Worm (Caenorhabditis elegans) whole organism, L4 larva: ENCODE data around the gene cpt-2.
"Not testable (repeated sequence)": the region's sequence is repeated elsewhere in the genome, so short reads cannot be mapped to it uniquely, and the experiment has no call there.

ENCODE experiments used
- Y105C5A.15 ChIP-seq: fragments of 200-800 bp; sonication (Bioruptor generic); IDR thresholded peaks from 2 replicates; pipeline ENCODE4 v1.3.6; 2022; ENCODE audit warnings: missing genetic modification characterization, missing compliant biosample characterization
- Y5F2A.4 ChIP-seq: fragments of 200-800 bp; sonication (Bioruptor generic); optimal IDR thresholded peaks from 2 replicates; lab custom pipeline; 2018; ENCODE audit warnings: mild to moderate bottlenecking, missing genetic modification characterization, missing compliant biosample characterization
- attf-4 ChIP-seq: sonication (generic microtip); optimal IDR thresholded peaks from 3 replicates; lab custom pipeline; 2017; ENCODE audit warnings: missing biosample characterization, missing genetic modification characterization
- ceh-20 ChIP-seq: fragments of 200-800 bp; sonication (Bioruptor generic); IDR thresholded peaks from 2 replicates; pipeline ENCODE4 v1.3.6; 2022; ENCODE audit warnings: missing genetic modification reagents, missing genetic modification characterization, missing compliant biosample characterization
- ceh-44 ChIP-seq: fragments of 200-800 bp; sonication (Bioruptor generic); IDR thresholded peaks from 2 replicates; pipeline ENCODE4 v1.3.6; 2022; ENCODE audit warnings: missing genetic modification reagents, missing genetic modification characterization, missing compliant biosample characterization
- ceh-82 ChIP-seq: sonication (generic microtip); optimal IDR thresholded peaks from 2 replicates; lab custom pipeline; 2017; ENCODE audit warnings: missing biosample characterization, missing genetic modification characterization
- ces-1 ChIP-seq: fragments of 150-350 bp; sonication (generic microtip); optimal IDR thresholded peaks from 4 replicates; lab custom pipeline; 2014; ENCODE audit warnings: missing biosample characterization, missing genetic modification reagents, missing genetic modification characterization
- ctbp-1 ChIP-seq: fragments of 200-800 bp; sonication (Bioruptor generic); IDR thresholded peaks from 2 replicates; pipeline ENCODE4 v1.3.6; 2022; ENCODE audit warnings: missing genetic modification reagents, missing genetic modification characterization, missing compliant biosample characterization
- daf-12 ChIP-seq: fragments of 150-350 bp; optimal IDR thresholded peaks from 2 replicates; lab custom pipeline; 2014; ENCODE audit warnings: missing biosample characterization, missing genetic modification reagents, missing genetic modification characterization
- daf-16 ChIP-seq, 3 experiments: sonication (generic microtip); optimal IDR thresholded peaks; 2 replicates each; lab custom pipeline; 2016 to 2017; ENCODE audit warnings: missing genetic modification characterization in 3 of 3, missing genetic modification reagents in 3 of 3, mild to moderate bottlenecking in 2 of 3, missing compliant biosample characterization in 2 of 3, missing biosample characterization in 1 of 3, moderate library complexity in 1 of 3
- dmd-9 ChIP-seq: fragments of 200-800 bp; sonication (Bioruptor generic); IDR thresholded peaks from 2 replicates; pipeline ENCODE4 v1.3.6; 2022; ENCODE audit warnings: missing genetic modification reagents, missing genetic modification characterization, missing compliant biosample characterization
- dpl-1 ChIP-seq: fragments of 150-350 bp; optimal IDR thresholded peaks from 2 replicates; lab custom pipeline; 2014; ENCODE audit warnings: missing biosample characterization, missing genetic modification reagents, missing genetic modification characterization
- duxl-1 ChIP-seq: sonication (generic microtip); optimal IDR thresholded peaks from 2 replicates; lab custom pipeline; 2016; ENCODE audit warnings: mild to moderate bottlenecking, missing genetic modification characterization, moderate library complexity, missing compliant biosample characterization; ENCODE audit not compliant: poor library complexity
- dve-1 ChIP-seq: sonication (generic microtip); optimal IDR thresholded peaks from 2 replicates; lab custom pipeline; 2017; ENCODE audit warnings: antibody characterized with exemption, mild to moderate bottlenecking, missing genetic modification characterization, missing compliant biosample characterization; ENCODE audit not compliant: insufficient read depth
- fos-1 ChIP-seq: fragments of 150-350 bp; optimal IDR thresholded peaks from 2 replicates; lab custom pipeline; 2014; ENCODE audit warnings: missing biosample characterization, missing genetic modification characterization
- gei-8 ChIP-seq: fragments of 200-800 bp; sonication (Bioruptor generic); optimal IDR thresholded peaks from 2 replicates; lab custom pipeline; 2018; ENCODE audit warnings: mild to moderate bottlenecking, missing genetic modification characterization, missing compliant biosample characterization
- hif-1 ChIP-seq, 2 experiments: sonication (generic microtip); optimal IDR thresholded peaks; 2 replicates each; lab custom pipeline; 2016 to 2017; ENCODE audit warnings: missing compliant biosample characterization in 2 of 2, missing genetic modification characterization in 2 of 2, missing genetic modification reagents in 2 of 2, missing genotype in 2 of 2, mild to moderate bottlenecking in 1 of 2
- hlh-11 ChIP-seq: fragments of 200-800 bp; sonication (Bioruptor generic); optimal IDR thresholded peaks from 2 replicates; lab custom pipeline; 2018; ENCODE audit warnings: mild to moderate bottlenecking, missing genetic modification characterization, missing compliant biosample characterization
- lim-7 ChIP-seq: fragments of 200-800 bp; sonication (Bioruptor generic); IDR thresholded peaks from 2 replicates; pipeline ENCODE4 v1.3.6; 2022; ENCODE audit warnings: missing genetic modification characterization, missing compliant biosample characterization
- lin-1 ChIP-seq: fragments of 200-800 bp; sonication (Bioruptor generic); IDR thresholded peaks from 2 replicates; pipeline ENCODE4 v1.3.6; 2022; ENCODE audit warnings: missing genetic modification reagents, missing genetic modification characterization, missing compliant biosample characterization
- lin-29 ChIP-seq: fragments of 200-800 bp; sonication (Bioruptor generic); IDR thresholded peaks from 2 replicates; pipeline ENCODE4 v1.3.6; 2022; ENCODE audit warnings: missing genetic modification reagents, missing genetic modification characterization, missing compliant biosample characterization
- lir-3 ChIP-seq: sonication (generic microtip); optimal IDR thresholded peaks from 2 replicates; lab custom pipeline; 2016; ENCODE audit warnings: mild to moderate bottlenecking, missing genetic modification characterization, missing compliant biosample characterization
- lsy-2 ChIP-seq, 2 experiments: fragments of 150-350 bp in 1 of 2; sonication (generic microtip) in 1 of 2; optimal IDR thresholded peaks; 2 replicates each; lab custom pipeline; 2014 to 2017; ENCODE audit warnings: missing biosample characterization in 2 of 2, missing genetic modification characterization in 2 of 2
- madf-9 ChIP-seq: fragments of 200-800 bp; sonication (Bioruptor generic); conservative IDR thresholded peaks from 2 replicates; pipeline ENCODE4 v1.3.6; 2022; ENCODE audit warnings: missing genetic modification reagents, missing genetic modification characterization, missing compliant biosample characterization
- mdt-29 ChIP-seq: fragments of 200-800 bp; sonication (Bioruptor generic); IDR thresholded peaks from 2 replicates; pipeline ENCODE4 v1.3.6; 2022; ENCODE audit warnings: missing genetic modification reagents, missing genetic modification characterization, missing compliant biosample characterization
- mep-1 ChIP-seq: fragments of 150-350 bp; sonication (generic microtip); optimal IDR thresholded peaks from 3 replicates; lab custom pipeline; 2014; ENCODE audit warnings: missing biosample characterization, missing genetic modification characterization
- mxl-2 ChIP-seq: fragments of 200-800 bp; sonication (Bioruptor generic); conservative IDR thresholded peaks from 2 replicates; pipeline ENCODE4 v1.3.6; 2022; ENCODE audit warnings: missing genetic modification reagents, missing genetic modification characterization, missing compliant biosample characterization
- mxl-3 ChIP-seq: fragments of 200-800 bp; sonication (Bioruptor generic); optimal IDR thresholded peaks from 2 replicates; lab custom pipeline; 2018; ENCODE audit warnings: mild to moderate bottlenecking, missing genetic modification characterization, missing compliant biosample characterization
- nhr-11 ChIP-seq: fragments of 150-350 bp; optimal IDR thresholded peaks from 2 replicates; lab custom pipeline; 2014; ENCODE audit warnings: missing biosample characterization, missing genetic modification characterization
- nhr-28 ChIP-seq: fragments of 150-350 bp; optimal IDR thresholded peaks from 2 replicates; lab custom pipeline; 2014; ENCODE audit warnings: missing biosample characterization, missing genetic modification characterization
- nhr-42 ChIP-seq: fragments of 200-800 bp; sonication (Bioruptor generic); IDR thresholded peaks from 2 replicates; pipeline ENCODE4 v1.3.6; 2022; ENCODE audit warnings: missing genetic modification characterization, missing compliant biosample characterization
- nhr-6 ChIP-seq: fragments of 150-350 bp; optimal IDR thresholded peaks from 2 replicates; lab custom pipeline; 2014; ENCODE audit warnings: missing biosample characterization, missing genetic modification characterization
- nhr-76 ChIP-seq: fragments of 150-350 bp; optimal IDR thresholded peaks from 2 replicates; lab custom pipeline; 2014; ENCODE audit warnings: missing biosample characterization, missing genetic modification characterization
- nhr-77 ChIP-seq: fragments of 150-350 bp; optimal IDR thresholded peaks from 2 replicates; lab custom pipeline; 2014; ENCODE audit warnings: missing biosample characterization, missing genetic modification characterization
- pha-4 ChIP-seq, 2 experiments: fragments of 150-350 bp in 1 of 2; fragments of 200-800 bp in 1 of 2; sonication (Bioruptor generic) in 1 of 2; IDR thresholded peaks in 1 of 2; optimal IDR thresholded peaks in 1 of 2; 2 replicates each; pipeline versions ENCODE4 v1.3.6 to Lab custom; 2014 to 2022; ENCODE audit warnings: missing genetic modification characterization in 2 of 2, missing genetic modification reagents in 2 of 2, missing biosample characterization in 1 of 2, missing compliant biosample characterization in 1 of 2
- rbr-2 ChIP-seq: sonication (generic microtip); optimal IDR thresholded peaks from 2 replicates; lab custom pipeline; 2016; ENCODE audit warnings: missing genotype, missing genetic modification characterization, missing compliant biosample characterization
- saeg-2 ChIP-seq: fragments of 200-800 bp; sonication (Bioruptor generic); IDR thresholded peaks from 2 replicates; pipeline ENCODE4 v1.3.6; 2022; ENCODE audit warnings: missing genetic modification reagents, missing genetic modification characterization, missing compliant biosample characterization
- sdz-12 ChIP-seq: fragments of 200-800 bp; sonication (Bioruptor generic); optimal IDR thresholded peaks from 2 replicates; lab custom pipeline; 2018; ENCODE audit warnings: mild to moderate bottlenecking, missing genetic modification characterization, missing compliant biosample characterization
- tag-97 ChIP-seq: fragments of 200-800 bp; sonication (Bioruptor generic); IDR thresholded peaks from 2 replicates; pipeline ENCODE4 v1.3.6; 2022; ENCODE audit warnings: missing genetic modification characterization, missing compliant biosample characterization
- unc-130 ChIP-seq: sonication (generic microtip); optimal IDR thresholded peaks from 2 replicates; lab custom pipeline; 2016; ENCODE audit warnings: missing genetic modification reagents, missing genetic modification characterization, missing compliant biosample characterization
- unc-62 ChIP-seq, 3 experiments: fragments of 150-350 bp in 1 of 3; sonication (generic microtip); optimal IDR thresholded peaks in 2 of 3; peaks in 1 of 3; 1 replicate in 1 of 3; 2 replicates in 2 of 3; lab custom pipeline; 2014 to 2017; ENCODE audit warnings: missing biosample characterization in 3 of 3, missing genetic modification characterization in 3 of 3, missing genetic modification reagents in 3 of 3, missing genotype in 1 of 3
- zag-1 ChIP-seq: fragments of 150-350 bp; optimal IDR thresholded peaks from 2 replicates; lab custom pipeline; 2014; ENCODE audit warnings: missing biosample characterization, missing genetic modification characterization
- zfp-2 ChIP-seq: sonication (generic microtip); optimal IDR thresholded peaks from 2 replicates; lab custom pipeline; 2016; ENCODE audit warnings: mild to moderate bottlenecking, missing genetic modification characterization, missing compliant biosample characterization

The cpt-2 gene

DNA sequence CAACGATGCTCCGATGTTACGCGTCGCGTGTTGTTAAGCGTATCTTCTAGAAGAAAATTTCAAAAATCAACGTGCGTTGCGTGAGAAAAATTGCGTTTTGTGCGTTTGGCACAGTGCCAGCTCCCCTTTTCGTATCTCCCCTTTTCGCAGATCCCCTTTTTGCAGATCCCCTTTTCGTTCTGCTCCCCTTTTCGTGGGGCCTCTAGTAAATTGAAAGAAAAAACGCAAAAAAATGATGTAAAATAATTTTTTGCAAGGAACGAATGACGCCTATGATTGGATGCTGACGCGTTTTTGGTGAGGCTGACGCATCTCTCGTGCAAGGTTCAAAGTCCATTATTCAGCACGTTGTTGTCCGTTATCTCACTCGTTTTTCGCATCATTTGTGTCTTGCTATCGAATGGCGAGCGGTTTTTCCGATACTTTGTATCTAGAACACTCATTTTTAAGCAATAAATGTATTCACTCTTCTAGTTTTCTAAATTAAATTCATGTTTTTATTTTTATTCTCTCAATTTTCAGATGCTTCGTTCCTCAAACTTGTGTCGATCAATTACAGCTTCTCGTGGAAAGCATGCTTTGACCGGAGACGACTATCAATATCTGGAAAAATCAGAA, at the start of gene cpt-2 (continued):
- TF ChIP-seq lin-1 (peak; percentile 77), pha-4 (GFP tag; IDR thresholded peaks at IDR 0.05; lab: Robert Waterston, UW) (peak; percentile 75; the same call in 1 of the 2 replicates), ceh-20 (GFP tag; lab: Robert Waterston, UW) (peak; percentile 94), nhr-42 (GFP tag; lab: Robert Waterston, UW) (peak; percentile 87), lin-29 (peak; percentile 79), unc-130 (peak; percentile 46), ctbp-1 (peak; percentile 91), hlh-11 (peak; percentile 85), saeg-2 (GFP tag; lab: Robert Waterston, UW) (0 out of 2 replicates have a peak, but pooled peaks have one; percentile 43), nhr-77 (tag; lab: Kevin White, UChicago) (peak; percentile 91), nhr-6 (peak; percentile 25), lim-7 (GFP tag; lab: Robert Waterston, UW) (peak; percentile 59; the same call in 1 of the 2 replicates), dpl-1 (GFP tag; lab: Kevin White, UChicago) (peak; percentile 76), nhr-28 (tag; lab: Kevin White, UChicago) (peak; percentile 96), dmd-9 (GFP tag; lab: Robert Waterston, UW) (peak; percentile 91)
- TF ChIP-seq pha-4 (tag; optimal IDR thresholded peaks at IDR 0.05; lab: Kevin White, UChicago) = not testable (repeated sequence)

DNA sequence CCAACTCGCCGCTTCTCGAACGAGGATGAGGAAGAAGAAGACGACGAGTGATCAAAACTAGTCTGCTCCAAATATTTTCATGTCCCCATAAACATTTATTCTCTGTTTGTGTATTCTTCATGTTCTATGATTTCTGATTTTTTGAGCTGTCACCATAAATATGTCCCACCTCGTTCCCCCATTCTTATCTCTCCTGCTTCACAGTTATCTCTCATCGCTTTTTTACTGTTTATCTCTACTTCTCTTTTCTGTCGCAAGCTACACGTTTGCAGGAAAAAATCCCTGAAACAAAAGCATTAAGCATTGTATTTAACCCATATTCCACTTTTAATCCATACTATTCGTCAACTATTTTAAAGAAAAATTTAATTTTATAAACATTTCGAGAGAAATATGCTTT, 48.7 kb upstream of the cpt-2 start:
- TF ChIP-seq nhr-76 (no peak), lir-3 (tag; lab: Kevin White, UChicago) (no peak), daf-16 (GFP tag; optimal IDR thresholded peaks at IDR 0.05; lab: Kevin White, UChicago) (no peak), daf-16 (tag; optimal IDR thresholded peaks at IDR 0.05; lab: Kevin White, UChicago) (peak; percentile 83), Y5F2A.4 (no peak), nhr-28 (tag; lab: Kevin White, UChicago) (peak; percentile 20), nhr-77 (tag; lab: Kevin White, UChicago) (peak; percentile 32), lsy-2 (tag; optimal IDR thresholded peaks at IDR 0.05; lab: Kevin White, UChicago) (peak in 1 of 2 experiments; percentile 12), zfp-2 (no peak), madf-9 (GFP tag; lab: Robert Waterston, UW) (no peak), Y105C5A.15 (GFP tag; lab: Robert Waterston, UW) (no peak), gei-8 (GFP tag; lab: Kevin White, UChicago) (no peak), ceh-44 (GFP tag; lab: Robert Waterston, UW) (no peak), attf-4 (tag; lab: Kevin White, UChicago) (no peak), sdz-12 (GFP tag; lab: Kevin White, UChicago) (no peak), daf-12 (tag; lab: Kevin White, UChicago) (no peak), duxl-1 (no peak), lin-1 (no peak), zag-1 (tag; lab: Kevin White, UChicago) (no peak), nhr-11 (tag; lab: Kevin White, UChicago) (no peak), unc-62 (GFP tag; optimal IDR thresholded peaks at IDR 0.05 in 1 of 2; lab: Kevin White, UChicago) (no peak), unc-62 (tag; optimal IDR thresholded peaks at IDR 0.05; lab: Kevin White, UChicago) (no peak), ceh-20 (GFP tag; lab: Robert Waterston, UW) (no peak), lin-29 (no peak), ceh-82 (tag; lab: Kevin White, UChicago) (no peak), ces-1 (GFP tag; lab: Kevin White, UChicago) (no peak), mep-1 (tag; lab: Kevin White, UChicago) (peak; percentile 47), mxl-2 (GFP tag; lab: Robert Waterston, UW) (no peak), tag-97 (no peak), mdt-29 (GFP tag; lab: Robert Waterston, UW) (no peak), lim-7 (GFP tag; lab: Robert Waterston, UW) (no peak), dve-1 (tag; lab: Kevin White, UChicago) (peak; percentile 69), rbr-2 (tag; lab: Kevin White, UChicago) (no peak), mxl-3 (GFP tag; lab: Kevin White, UChicago) (no peak), fos-1 (tag; lab: Kevin White, UChicago) (no peak), hif-1 (tag; optimal IDR thresholded peaks at IDR 0.05; lab: Kevin White, UChicago) (no peak)
